Fruit fly (Drosophila melanogaster): ENCODE measurements around the gene CG12093.

dm6 chr3L:2763762-2764161, 10.0 kb downstream of the CG12093 start:
- TF ChIP-seq Ets96B (tag; optimal IDR thresholded peaks at IDR 0.05) (no peak), lz (GFP tag; optimal IDR thresholded peaks at IDR 0.05) (no peak), CG3032 (tag; optimal IDR thresholded peaks at IDR 0.05) (no peak), Hr39 (GFP tag; optimal IDR thresholded peaks at IDR 0.05) (no peak), CG8319 (GFP tag; optimal IDR thresholded peaks at IDR 0.05) (no peak), CG11762 (GFP tag; optimal IDR thresholded peaks at IDR 0.05; ENCODE audit: insufficient read depth) (no peak), Hr4 (GFP tag; optimal IDR thresholded peaks at IDR 0.05) (peak; percentile 47)
